Worm (Caenorhabditis elegans): ENCODE data around the gene F11D5.6.
A peak's percentile ranks its signal among the peaks of the same experiment; 100 is the strongest.

Gene F11D5.6

DNA sequence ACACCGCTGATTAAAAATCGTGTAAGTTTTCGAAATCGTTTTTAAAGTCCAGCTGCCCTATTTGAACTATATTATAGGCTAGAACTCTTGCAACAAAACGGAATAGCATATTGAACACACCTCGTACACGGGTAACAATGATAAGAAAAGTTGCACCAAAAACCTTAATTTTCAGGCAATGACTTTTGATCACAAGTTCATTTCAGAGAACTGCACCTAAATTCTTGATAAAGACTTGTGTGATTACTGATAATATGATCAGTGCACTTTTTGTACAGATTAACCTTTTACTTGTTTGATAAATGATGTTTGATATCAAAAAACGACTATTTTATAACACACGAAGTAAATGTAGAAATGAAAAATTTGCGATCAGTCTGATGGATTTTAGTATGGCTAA lies 28.3 kb downstream of the F11D5.6 start:
- no peak for TF ChIP-seq rbr-2 (tag; optimal IDR thresholded peaks at IDR 0.05)
- TF ChIP-seq lin-13 (GFP tag; optimal IDR thresholded peaks at IDR 0.05) = no peak
- TF ChIP-seq unc-62 (GFP tag; optimal IDR thresholded peaks at IDR 0.05 in 1 of 2) = peak in 1 of 2 experiments; percentile 78
- TF ChIP-seq unc-62 (tag; optimal IDR thresholded peaks at IDR 0.05) = no peak
- no peak for TF ChIP-seq tra-1 (GFP tag; IDR thresholded peaks at IDR 0.05)
- peak; percentile 58 for TF ChIP-seq hlh-11 (tag; optimal IDR thresholded peaks at IDR 0.05)
- no peak for TF ChIP-seq ZK337.2 (GFP tag; IDR thresholded peaks at IDR 0.05)
- peak; percentile 39 for TF ChIP-seq nhr-48 (tag; optimal IDR thresholded peaks at IDR 0.05)
- TF ChIP-seq mxl-3 (GFP tag; optimal IDR thresholded peaks at IDR 0.05) = no peak
- peak; percentile 61 for TF ChIP-seq pqm-1 (tag; optimal IDR thresholded peaks at IDR 0.05)
- TF ChIP-seq lir-3 (tag; optimal IDR thresholded peaks at IDR 0.05) = no peak
- no peak for TF ChIP-seq unc-130 (GFP tag; optimal IDR thresholded peaks at IDR 0.05)
- TF ChIP-seq nhr-237 (tag; optimal IDR thresholded peaks at IDR 0.05) = no peak
- TF ChIP-seq dmd-9 (GFP tag; IDR thresholded peaks at IDR 0.05) = no peak
- no peak for TF ChIP-seq lsy-2 (tag; optimal IDR thresholded peaks at IDR 0.05)
- TF ChIP-seq T26A8.4 (GFP tag; IDR thresholded peaks at IDR 0.05) = no peak
- peak; percentile 59 for TF ChIP-seq dve-1 (tag; optimal IDR thresholded peaks at IDR 0.05; ENCODE audit: insufficient read depth)
- peak in 1 of 2 experiments; percentile 0 for TF ChIP-seq mdl-1 (tag; optimal IDR thresholded peaks at IDR 0.05)
- peak; percentile 69 for TF ChIP-seq nhr-77 (tag; optimal IDR thresholded peaks at IDR 0.05)
- peak; percentile 18 for TF ChIP-seq hlh-30 (tag; optimal IDR thresholded peaks at IDR 0.05; ENCODE audit: insufficient read depth)
- TF ChIP-seq nhr-25 (tag; optimal IDR thresholded peaks at IDR 0.05; ENCODE audit: borderline replicate concordance, insufficient read depth) = no peak
- TF ChIP-seq mdt-29 (GFP tag; IDR thresholded peaks at IDR 0.05) = no peak
- no peak for TF ChIP-seq saeg-2 (GFP tag; IDR thresholded peaks at IDR 0.05)
- peak; percentile 78 for TF ChIP-seq nhr-28 (tag; optimal IDR thresholded peaks at IDR 0.05)
- no peak for TF ChIP-seq daf-16 (GFP tag; optimal IDR thresholded peaks at IDR 0.05)
- TF ChIP-seq daf-16 (tag; optimal IDR thresholded peaks at IDR 0.05) = peak; percentile 73
- TF ChIP-seq dmd-6 (GFP tag; IDR thresholded peaks at IDR 0.05) = peak; percentile 96
- no peak for TF ChIP-seq gei-8 (GFP tag; optimal IDR thresholded peaks at IDR 0.05)
- TF ChIP-seq zfp-2 (tag; optimal IDR thresholded peaks at IDR 0.05) = no peak
- no peak for TF ChIP-seq zip-11 (GFP tag; IDR thresholded peaks at IDR 0.05)
- TF ChIP-seq aha-1 (tag) = peak; percentile 71
- TF ChIP-seq R02D3.7 (tag; optimal IDR thresholded peaks at IDR 0.05) = no peak

- TF ChIP-seq lin-13 (GFP tag; optimal IDR thresholded peaks at IDR 0.05) = no peak
- TF ChIP-seq aly-2 (tag; optimal IDR thresholded peaks at IDR 0.05) = no peak
- no peak for TF ChIP-seq egl-27 (tag; optimal IDR thresholded peaks at IDR 0.05)
- no peak for TF ChIP-seq ztf-7 (tag; optimal IDR thresholded peaks at IDR 0.05)
- TF ChIP-seq sdz-12 (GFP tag; optimal IDR thresholded peaks at IDR 0.05) = no peak
- TF ChIP-seq aha-1 (tag) = peak; percentile 29
- TF ChIP-seq mdl-1 (tag; optimal IDR thresholded peaks at IDR 0.05) = no peak
- TF ChIP-seq ceh-82 (tag; optimal IDR thresholded peaks at IDR 0.05) = no peak
- no peak for TF ChIP-seq saeg-2 (GFP tag; IDR thresholded peaks at IDR 0.05)
These were observed 29.9 kb downstream of the F11D5.6 start, which contains the start of gene K09C4.2 for ce11 chrX:3296182-3296581. TSS of gene K09C4.2 (plus strand) at chrX:3296482.

DNA sequence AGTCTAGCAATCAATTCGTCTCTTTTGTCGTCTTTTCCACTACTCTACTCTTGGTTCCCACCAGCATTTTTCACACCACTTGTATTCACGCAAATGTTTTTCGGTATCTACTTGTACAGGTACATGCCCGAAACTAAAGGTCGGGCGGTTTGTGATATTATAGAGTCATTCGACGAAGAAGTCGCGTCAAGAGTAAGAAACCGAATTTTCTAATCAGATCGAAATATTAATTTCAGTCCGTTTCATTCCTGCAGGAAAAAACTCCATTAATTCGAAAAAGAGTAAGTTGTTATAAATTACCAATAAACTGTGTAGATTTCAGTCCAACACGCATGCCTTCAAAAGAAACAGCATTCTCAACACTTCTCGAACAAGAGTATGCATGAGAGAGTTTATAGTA lies 34.1 kb downstream of the F11D5.6 start:
- TF ChIP-seq pha-4 (GFP tag; IDR thresholded peaks at IDR 0.05) (no peak), pha-4 (tag; optimal IDR thresholded peaks at IDR 0.05) (no peak), unc-62 (GFP tag; optimal IDR thresholded peaks at IDR 0.05 in 1 of 2) (peak in 1 of 2 experiments; percentile 93), unc-62 (tag; optimal IDR thresholded peaks at IDR 0.05) (no peak)

Data from whole organism, L4 larva.